Fruit fly (Drosophila melanogaster): ENCODE measurements around the gene mRpL11.

The mRpL11 gene

DNA sequence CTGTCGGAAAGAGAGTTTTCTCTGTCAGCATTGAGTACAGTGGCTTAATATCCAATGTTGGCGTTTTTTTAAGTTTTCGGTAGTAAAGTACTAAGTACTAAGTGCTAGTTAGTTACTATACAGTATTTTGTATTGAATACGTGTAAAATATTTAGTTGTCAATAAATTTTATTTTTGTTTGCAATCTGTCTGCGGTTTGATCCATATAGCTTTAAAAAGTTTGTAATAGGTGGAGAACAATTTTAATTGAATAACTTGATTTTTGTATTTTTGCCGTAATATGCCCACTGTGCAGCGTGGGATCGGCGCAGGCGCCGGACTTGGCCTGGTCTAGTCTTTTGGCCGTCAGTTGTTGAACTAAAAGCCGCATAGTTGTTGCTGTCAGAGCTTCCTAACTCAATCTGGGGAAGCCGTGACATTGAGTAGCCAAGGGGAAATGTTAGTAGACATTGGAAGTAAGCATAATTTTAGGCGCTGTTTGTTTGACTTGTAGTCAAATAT is 46.8 kb downstream of the mRpL11 start (continued):
- TF ChIP-seq CG17612 (GFP tag; IDR thresholded peaks at IDR 0.05), result peak; percentile 63
- TF ChIP-seq CG11504 (tag; optimal IDR thresholded peaks at IDR 0.05), result peak; percentile 96
- TF ChIP-seq CG15514 (GFP tag; optimal IDR thresholded peaks at IDR 0.05), result peak; percentile 84
- no peak for TF ChIP-seq TFAM (GFP tag; optimal IDR thresholded peaks at IDR 0.05)
- TF ChIP-seq D19A (tag; optimal IDR thresholded peaks at IDR 0.05), result peak; percentile 90
- TF ChIP-seq CG13296 (GFP tag; optimal IDR thresholded peaks at IDR 0.05), result peak; percentile 95
- peak; percentile 93 for TF ChIP-seq Dek (tag; optimal IDR thresholded peaks at IDR 0.05)
- peak; percentile 90 for TF ChIP-seq CG9817 (tag; optimal IDR thresholded peaks at IDR 0.05)
- TF ChIP-seq Meics (GFP tag; optimal IDR thresholded peaks at IDR 0.05), result peak; percentile 94
- TF ChIP-seq CG12104 (GFP tag; optimal IDR thresholded peaks at IDR 0.05), result peak; percentile 91
- TF ChIP-seq org-1 (GFP tag; optimal IDR thresholded peaks at IDR 0.05), result peak; percentile 93
- TF ChIP-seq CG10267 (tag; optimal IDR thresholded peaks at IDR 0.05), result peak; percentile 84
- peak; percentile 88 for TF ChIP-seq Dbx (GFP tag; IDR thresholded peaks at IDR 0.05)
- peak; percentile 83 for TF ChIP-seq B-H1 (GFP tag; IDR thresholded peaks at IDR 0.05)
- TF ChIP-seq GATAe (GFP tag; conservative IDR thresholded peaks at IDR 0.05), result no peak
- peak; percentile 84 for TF ChIP-seq CG4854 (GFP tag; optimal IDR thresholded peaks at IDR 0.05)
- TF ChIP-seq Dp (GFP tag; optimal IDR thresholded peaks at IDR 0.05), result no peak
- peak; percentile 75 for TF ChIP-seq CG7987 (GFP tag; optimal IDR thresholded peaks at IDR 0.05)
- TF ChIP-seq CG2875 (GFP tag; optimal IDR thresholded peaks at IDR 0.05), result peak; percentile 88
- peak; percentile 86 for TF ChIP-seq her (GFP tag; optimal IDR thresholded peaks at IDR 0.05)
- TF ChIP-seq CoRest (tag; optimal IDR thresholded peaks at IDR 0.05), result peak; percentile 94
- peak; percentile 78 for TF ChIP-seq luna (GFP tag; optimal IDR thresholded peaks at IDR 0.05)
- no peak for TF ChIP-seq CG33557 (GFP tag; optimal IDR thresholded peaks at IDR 0.05)
- peak; percentile 71 for TF ChIP-seq CG10431 (GFP tag; optimal IDR thresholded peaks at IDR 0.05)
- TF ChIP-seq CG12942 (GFP tag; optimal IDR thresholded peaks at IDR 0.05), result peak; percentile 86
- peak; percentile 84 for TF ChIP-seq pnt (GFP tag; optimal IDR thresholded peaks at IDR 0.05)
- TF ChIP-seq Dll (GFP tag; IDR thresholded peaks at IDR 0.05; ENCODE audit: partially characterized antibody), result no peak
- TF ChIP-seq Atf3 (GFP tag; optimal IDR thresholded peaks at IDR 0.05), result peak; percentile 69
- TF ChIP-seq CG3065 (GFP tag; optimal IDR thresholded peaks at IDR 0.05), result peak; percentile 27
- peak; percentile 90 for TF ChIP-seq vfl (GFP tag; optimal IDR thresholded peaks at IDR 0.05)
- TF ChIP-seq CG5953 (GFP tag; IDR thresholded peaks at IDR 0.05), result peak; percentile 82
- peak; percentile 82 for TF ChIP-seq CG12236 (GFP tag; optimal IDR thresholded peaks at IDR 0.05)
- TF ChIP-seq CG18476 (GFP tag; optimal IDR thresholded peaks at IDR 0.05), result peak; percentile 89
- TF ChIP-seq CG2202 (tag; optimal IDR thresholded peaks at IDR 0.05), result peak; percentile 41
- TF ChIP-seq CG12659 (GFP tag; optimal IDR thresholded peaks at IDR 0.05), result peak; percentile 95
- peak; percentile 93 for TF ChIP-seq CHES-1-like (GFP tag; optimal IDR thresholded peaks at IDR 0.05)
- TF ChIP-seq E2f1 (GFP tag; IDR thresholded peaks at IDR 0.05), result peak; percentile 78
- peak; percentile 89 for TF ChIP-seq CG32532 (GFP tag; IDR thresholded peaks at IDR 0.05)
- TF ChIP-seq lola (GFP tag; optimal IDR thresholded peaks at IDR 0.05), result peak in 1 of 3 experiments; percentile 65
- TF ChIP-seq CG9797 (GFP tag; optimal IDR thresholded peaks at IDR 0.05), result no peak
- TF ChIP-seq CG17186 (GFP tag; optimal IDR thresholded peaks at IDR 0.05), result peak; percentile 64
- TF ChIP-seq kni (GFP tag; optimal IDR thresholded peaks at IDR 0.05), result peak; percentile 68
- peak; percentile 92 for TF ChIP-seq dysf (GFP tag; IDR thresholded peaks at IDR 0.05)
- TF ChIP-seq ap (GFP tag; IDR thresholded peaks at IDR 0.05), result peak; percentile 66; the same call in 1 of the 2 replicates
- peak; percentile 64 for TF ChIP-seq CG10462 (GFP tag; optimal IDR thresholded peaks at IDR 0.05)
- TF ChIP-seq toy (GFP tag; IDR thresholded peaks at IDR 0.05), result no peak
- TF ChIP-seq CG34422 (GFP tag; IDR thresholded peaks at IDR 0.05), result peak; percentile 80
- peak; percentile 89 to 93 for TF ChIP-seq dpn (GFP tag; optimal IDR thresholded peaks at IDR 0.05)
- peak; percentile 93 for TF ChIP-seq nau (GFP tag; optimal IDR thresholded peaks at IDR 0.05)
- TF ChIP-seq dm (GFP tag; optimal IDR thresholded peaks at IDR 0.05), result peak; percentile 79

Data from whole organism, embryonic.